Fruit fly (Drosophila melanogaster): ENCODE measurements around the gene ND-PDSW.

DNA sequence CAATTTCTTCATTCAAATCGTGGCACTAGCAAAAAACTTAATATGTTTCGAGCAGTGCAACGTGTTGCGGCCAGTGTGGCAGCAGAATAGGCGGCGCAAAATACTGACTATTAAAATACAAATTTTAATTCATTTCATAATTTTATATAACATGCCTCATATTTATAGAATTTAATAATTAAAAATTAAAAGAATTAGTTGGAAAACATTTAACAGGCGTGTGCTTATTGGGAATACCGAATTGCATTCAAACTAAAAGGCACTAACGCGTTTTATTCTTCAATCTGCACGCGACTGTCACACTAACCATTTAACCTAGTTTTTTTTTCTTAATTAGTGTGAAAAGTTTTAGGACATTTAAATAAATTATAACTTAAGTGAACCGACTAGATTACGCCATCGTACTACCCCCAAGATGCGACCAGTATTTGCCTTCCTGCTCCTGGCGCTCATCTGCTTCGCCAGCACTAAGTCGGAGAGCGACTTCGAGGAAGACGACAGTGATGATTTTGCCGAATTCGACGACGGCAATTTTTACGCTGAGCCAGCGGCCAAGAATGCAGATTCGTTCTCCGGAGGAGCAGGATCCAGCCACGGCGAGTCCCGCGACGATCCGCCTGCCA is 48.7 kb downstream of the ND-PDSW start, which contains the start of the genes LeuRS and CG17593:
- TF ChIP-seq CTCF (optimal IDR thresholded peaks at IDR 0.05) (no peak), CG8478 (optimal IDR thresholded peaks at IDR 0.05) (no peak)
